ENCODE assay signal across 3 fruit fly cellular contexts in genomic region chr3R:31808571-31808970, dm6.
TF ChIP-seq lines count a peak whose summit lies in the region.

No protein-coding gene starts in this region.

- no peak for TF ChIP-seq CTCF in whole organism, embryonic (GFP tag; optimal IDR thresholded peaks at IDR 0.05; lab: Kevin White, UChicago)

TF ChIP-seq in whole organism, embryonic, 481 proteins besides CTCF, POLR2A, EP300 and RAD21:
- TF ChIP-seq CG2199 (GFP tag; IDR thresholded peaks at IDR 0.05; lab: Robert Waterston, UW): 0 out of 3 replicates have a peak, but pooled peaks have one; percentile 9
- no peak for TF ChIP-seq zfh2 (GFP tag; optimal IDR thresholded peaks at IDR 0.05; lab: Kevin White, UChicago)
- no peak for TF ChIP-seq CG1647 (GFP tag; optimal IDR thresholded peaks at IDR 0.05; lab: Kevin White, UChicago)
- peak; percentile 2 for TF ChIP-seq exex (tag; optimal IDR thresholded peaks at IDR 0.05; lab: Kevin White, UChicago)
- peak; percentile 9 for TF ChIP-seq twi (tag; optimal IDR thresholded peaks at IDR 0.05; lab: Kevin White, UChicago)

TF ChIP-seq in whole organism, prepupa, 60 proteins besides CTCF, POLR2A, EP300 and RAD21:
- TF ChIP-seq svp (GFP tag; lab: Kevin White, UChicago) (peak; percentile 86), Eip78C (GFP tag; lab: Kevin White, UChicago) (peak; percentile 61), CG10669 (GFP tag; optimal IDR thresholded peaks at IDR 0.05; lab: Kevin White, UChicago) (no peak), CG10631 (GFP tag; optimal IDR thresholded peaks at IDR 0.05; lab: Kevin White, UChicago) (no peak), Sox15 (GFP tag; optimal IDR thresholded peaks at IDR 0.05; lab: Kevin White, UChicago) (no peak)

TF ChIP-seq in whole organism, wandering third instar larva, 38 proteins besides CTCF, POLR2A, EP300 and RAD21:
- TF ChIP-seq foxo (GFP tag; optimal IDR thresholded peaks at IDR 0.05; lab: Kevin White, UChicago) (no peak), Hr78 (GFP tag; optimal IDR thresholded peaks at IDR 0.05; lab: Kevin White, UChicago) (no peak), sage (GFP tag; optimal IDR thresholded peaks at IDR 0.05; lab: Kevin White, UChicago) (peak; percentile 15), Jra (GFP tag; optimal IDR thresholded peaks at IDR 0.05; lab: Kevin White, UChicago) (no peak), Rel (GFP tag; optimal IDR thresholded peaks at IDR 0.05; lab: Kevin White, UChicago) (no peak), Rel (tag; optimal IDR thresholded peaks at IDR 0.05; lab: Kevin White, UChicago) (no peak)
